Fruit fly (Drosophila melanogaster): Measurements from ENCODE around the gene CG32573.
A peak's percentile ranks its signal among the peaks of the same experiment; 100 is the strongest.

DNA sequence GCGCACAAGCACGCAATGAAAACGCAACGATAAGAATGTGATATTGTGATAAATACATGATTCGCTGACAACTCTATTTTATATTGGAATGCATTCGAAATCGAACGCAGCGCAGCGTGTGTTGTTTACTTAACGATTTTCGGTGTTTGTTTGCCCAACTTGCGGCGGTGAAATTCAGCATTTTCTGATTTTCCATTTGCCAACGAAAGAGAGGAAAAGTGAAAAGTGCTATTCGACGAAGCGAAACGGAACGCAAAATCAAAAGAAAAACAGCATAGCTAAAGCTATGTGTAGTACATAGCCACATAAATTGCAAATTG, 10.1 kb upstream of the CG32573 start:
- TF ChIP-seq spab (GFP tag; optimal IDR thresholded peaks at IDR 0.05) (no peak), fkh (GFP tag; optimal IDR thresholded peaks at IDR 0.05) (peak; percentile 83), CG8319 (GFP tag; optimal IDR thresholded peaks at IDR 0.05) (no peak), ss (GFP tag; optimal IDR thresholded peaks at IDR 0.05) (no peak), Hr39 (GFP tag; optimal IDR thresholded peaks at IDR 0.05) (no peak), CG1621 (tag; optimal IDR thresholded peaks at IDR 0.05) (no peak)

Data from whole organism, prepupa.